Worm (Caenorhabditis elegans): Measurements from ENCODE around the gene ZC13.2.

DNA sequence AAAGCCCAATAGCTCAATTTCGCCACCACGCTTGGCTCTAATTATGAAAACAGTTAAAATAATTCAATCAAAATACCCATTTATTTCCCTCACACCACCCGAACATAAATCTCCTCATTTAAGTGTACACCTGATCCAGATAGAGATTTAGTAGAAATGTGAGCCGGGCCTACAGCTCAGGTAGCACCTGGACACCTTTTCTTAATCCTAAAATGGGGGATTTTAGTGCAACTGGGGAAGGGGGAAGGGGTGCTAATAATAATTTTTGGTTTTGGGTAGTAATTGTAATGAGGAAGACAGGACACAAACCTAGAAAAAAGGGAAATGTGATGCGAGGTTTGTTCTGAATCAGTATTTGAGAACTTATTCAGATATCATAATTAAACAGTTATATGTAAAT, 26.9 kb upstream of the ZC13.2 start:
- TF ChIP-seq flt-1 (GFP tag; IDR thresholded peaks at IDR 0.05) (no peak), ama-1 (optimal IDR thresholded peaks at IDR 0.05) (no peak), pes-1 (GFP tag; IDR thresholded peaks at IDR 0.05) (no peak), ets-7 (tag; optimal IDR thresholded peaks at IDR 0.05) (no peak), scrt-1 (GFP tag; IDR thresholded peaks at IDR 0.05) (no peak), sea-1 (GFP tag; conservative IDR thresholded peaks at IDR 0.05) (no peak)

Measured in whole organism, early embryonic.